Worm (Caenorhabditis elegans): Measurements from ENCODE around the gene K02E2.6.
A peak's percentile ranks its signal among the peaks of the same experiment; 100 is the strongest.

Gene K02E2.6

ce11 chrV:20423428-20423827, 43.1 kb downstream of the K02E2.6 start:
- TF ChIP-seq nhr-237 (tag; optimal IDR thresholded peaks at IDR 0.05) (no peak), elt-3 (tag; optimal IDR thresholded peaks at IDR 0.05) (no peak), unc-120 (tag; optimal IDR thresholded peaks at IDR 0.05; ENCODE audit: poor library complexity, severe bottlenecking) (no peak), drap-1 (GFP tag; optimal IDR thresholded peaks at IDR 0.05) (no peak)

- TF ChIP-seq cnd-1 (tag; optimal IDR thresholded peaks at IDR 0.05) = peak; percentile 87
- no peak for TF ChIP-seq snpc-4 (tag; optimal IDR thresholded peaks at IDR 0.05)
- no peak for TF ChIP-seq ztf-11 (tag; optimal IDR thresholded peaks at IDR 0.05)
- TF ChIP-seq bed-3 (GFP tag; optimal IDR thresholded peaks at IDR 0.05) = no peak
- TF ChIP-seq M03D4.4 (tag; optimal IDR thresholded peaks at IDR 0.05) = peak; percentile 35
- TF ChIP-seq lin-13 (tag; optimal IDR thresholded peaks at IDR 0.05) = no peak
- TF ChIP-seq flh-1 (GFP tag; optimal IDR thresholded peaks at IDR 0.05) = no peak
- no peak for TF ChIP-seq mab-5 (tag; optimal IDR thresholded peaks at IDR 0.05)
- TF ChIP-seq blmp-1 (tag; optimal IDR thresholded peaks at IDR 0.05) = no peak
- TF ChIP-seq lin-32 (GFP tag; optimal IDR thresholded peaks at IDR 0.05) = peak; percentile 68
- TF ChIP-seq unc-62 (GFP tag; optimal IDR thresholded peaks at IDR 0.05) = peak; percentile 32
- no peak for TF ChIP-seq elt-3 (tag; optimal IDR thresholded peaks at IDR 0.05)
- peak; percentile 37 for TF ChIP-seq mls-2 (tag; optimal IDR thresholded peaks at IDR 0.05)
- TF ChIP-seq tbx-8 (GFP tag; optimal IDR thresholded peaks at IDR 0.05) = no peak
- no peak for TF ChIP-seq ceh-39 (tag; optimal IDR thresholded peaks at IDR 0.05)
- TF ChIP-seq ces-1 (GFP tag; optimal IDR thresholded peaks at IDR 0.05) = peak; percentile 80
- no peak for TF ChIP-seq nhr-76 (tag; optimal IDR thresholded peaks at IDR 0.05)
- no peak for TF ChIP-seq ceh-83 (GFP tag; optimal IDR thresholded peaks at IDR 0.05)
- TF ChIP-seq unc-39 (tag; optimal IDR thresholded peaks at IDR 0.05) = no peak
- no peak for TF ChIP-seq zip-8 (tag; optimal IDR thresholded peaks at IDR 0.05)
- TF ChIP-seq unc-120 (tag; optimal IDR thresholded peaks at IDR 0.05; ENCODE audit: poor library complexity, severe bottlenecking) = peak; percentile 69
- TF ChIP-seq sem-2 (GFP tag; optimal IDR thresholded peaks at IDR 0.05) = no peak
- TF ChIP-seq drap-1 (GFP tag; optimal IDR thresholded peaks at IDR 0.05) = peak; percentile 6
- TF ChIP-seq ceh-43 (GFP tag; optimal IDR thresholded peaks at IDR 0.05) = no peak
- peak; percentile 76 for TF ChIP-seq pha-4 (tag; optimal IDR thresholded peaks at IDR 0.05)
- peak; percentile 45 for TF ChIP-seq nhr-2 (tag; optimal IDR thresholded peaks at IDR 0.05)
- TF ChIP-seq hlh-1 (tag; optimal IDR thresholded peaks at IDR 0.05) = no peak
- peak; percentile 63 for TF ChIP-seq mep-1 (tag; optimal IDR thresholded peaks at IDR 0.05)
- TF ChIP-seq lsy-2 (tag; optimal IDR thresholded peaks at IDR 0.05) = peak; percentile 42
- no peak for TF ChIP-seq nhr-12 (tag; optimal IDR thresholded peaks at IDR 0.05)
- TF ChIP-seq nhr-28 (tag; optimal IDR thresholded peaks at IDR 0.05) = no peak
- TF ChIP-seq ham-2 (GFP tag; optimal IDR thresholded peaks at IDR 0.05) = no peak
- TF ChIP-seq sptf-1 (tag; optimal IDR thresholded peaks at IDR 0.05) = peak; percentile 61
- TF ChIP-seq elt-1 (tag; optimal IDR thresholded peaks at IDR 0.05; ENCODE audit: borderline replicate concordance, insufficient read depth) = no peak
- TF ChIP-seq nhr-237 (tag; optimal IDR thresholded peaks at IDR 0.05) = peak; percentile 32
Measured at ce11 chrV:20424229-20425182, 44.1 kb downstream of the K02E2.6 start.

ce11 chrV:20425183-20425400, 44.7 kb downstream of the K02E2.6 start, which contains the start of the genes fce-2 and F48F5.8:
Gene fce-2 (plus strand): TSS chrV:20425301.
Gene F48F5.8 (plus strand): TSS chrV:20425342.
- no peak for TF ChIP-seq nhr-237 (tag; optimal IDR thresholded peaks at IDR 0.05)
- no peak for TF ChIP-seq blmp-1 (tag; optimal IDR thresholded peaks at IDR 0.05)
- no peak for TF ChIP-seq mep-1 (tag; optimal IDR thresholded peaks at IDR 0.05)
- no peak for TF ChIP-seq unc-39 (tag; optimal IDR thresholded peaks at IDR 0.05)

Data from whole organism, mixed stage, embryonic.